Fruit fly (Drosophila melanogaster) whole organism, embryonic: ENCODE data around the gene CG43346.
A peak's percentile ranks its signal among the peaks of the same experiment; 100 is the strongest.

ENCODE experiments used
- ATbp ChIP-seq: fragments of 200-800 bp; sonication (Bioruptor generic); optimal IDR thresholded peaks from 2 replicates; lab custom pipeline; 2017; ENCODE audit warnings: missing biosample characterization, mild to moderate bottlenecking, missing genetic modification characterization, missing genetic modification reagents
- Aef1 ChIP-seq: fragments of 200-800 bp; sonication (Bioruptor generic); IDR thresholded peaks from 3 replicates; pipeline ENCODE4 v1.3.6; 2022; ENCODE audit warnings: missing biosample characterization, missing genetic modification characterization
- Asciz ChIP-seq: fragments of 200-800 bp; sonication (Bioruptor generic); optimal IDR thresholded peaks from 2 replicates; lab custom pipeline; 2017; ENCODE audit warnings: missing biosample characterization, mild to moderate bottlenecking, missing genetic modification characterization, missing genetic modification reagents
- Awh ChIP-seq: fragments of 200-800 bp; sonication (Bioruptor generic); IDR thresholded peaks from 2 replicates; pipeline ENCODE4, ENCODE4 v1.3.6; 2022; ENCODE audit warnings: missing biosample characterization, missing genetic modification characterization
- B-H2 ChIP-seq: fragments of 200-800 bp; sonication (Bioruptor generic); optimal IDR thresholded peaks from 2 replicates; lab custom pipeline; 2018; ENCODE audit warnings: missing biosample characterization, mild to moderate bottlenecking, missing genetic modification characterization
- CG10565 ChIP-seq: fragments of 200-800 bp; sonication (Bioruptor generic); optimal IDR thresholded peaks from 3 replicates; lab custom pipeline; 2016; ENCODE audit warnings: missing biosample characterization, mild to moderate bottlenecking, missing genetic modification characterization
- CG11456 ChIP-seq: fragments of 200-800 bp; sonication (Bioruptor generic); IDR thresholded peaks from 3 replicates; pipeline ENCODE4 v1.3.6; 2022; ENCODE audit warnings: missing biosample characterization, missing genetic modification characterization
- CG12071 ChIP-seq: fragments of 200-800 bp; sonication (Bioruptor generic); optimal IDR thresholded peaks from 3 replicates; lab custom pipeline; 2018; ENCODE audit warnings: missing biosample characterization, mild to moderate bottlenecking, missing genetic modification characterization
- CG12391 ChIP-seq: fragments of 200-800 bp; sonication (Bioruptor generic); optimal IDR thresholded peaks from 3 replicates; lab custom pipeline; 2018; ENCODE audit warnings: missing biosample characterization, mild to moderate bottlenecking, missing genetic modification characterization, moderate library complexity
- CG12942 ChIP-seq: fragments of 200-800 bp; sonication (Bioruptor generic); optimal IDR thresholded peaks from 3 replicates; lab custom pipeline; 2016; ENCODE audit warnings: missing biosample characterization, missing genetic modification characterization
- CG13287 ChIP-seq: fragments of 200-800 bp; sonication (Bioruptor generic); IDR thresholded peaks from 2 replicates; pipeline ENCODE4 v1.3.6; 2022; ENCODE audit warnings: missing biosample characterization, missing genetic modification characterization; ENCODE audit not compliant: partially characterized antibody
- CG14014 ChIP-seq: fragments of 200-800 bp; sonication (Bioruptor generic); IDR thresholded peaks from 2 replicates; pipeline ENCODE4 v1.3.6; 2022; ENCODE audit warnings: missing biosample characterization, missing genetic modification characterization
- CG15011 ChIP-seq: fragments of 200-800 bp; sonication (Bioruptor generic); optimal IDR thresholded peaks from 3 replicates; lab custom pipeline; 2018; ENCODE audit warnings: missing biosample characterization, mild to moderate bottlenecking, missing genetic modification characterization
- CG16863 ChIP-seq: fragments of 200-800 bp; sonication (Bioruptor generic); optimal IDR thresholded peaks from 3 replicates; lab custom pipeline; 2016; ENCODE audit warnings: missing biosample characterization, missing genetic modification characterization
- CG18011 ChIP-seq: fragments of 200-800 bp; sonication (Bioruptor generic); optimal IDR thresholded peaks from 2 replicates; lab custom pipeline; 2017; ENCODE audit warnings: missing biosample characterization, missing genetic modification characterization, mild to moderate bottlenecking, moderate library complexity, missing genotype
- CG18262 ChIP-seq: fragments of 200-800 bp; optimal IDR thresholded peaks from 3 replicates; lab custom pipeline; 2019; ENCODE audit warnings: missing biosample characterization, mild to moderate bottlenecking, missing genetic modification characterization, moderate library complexity
- CG18764 ChIP-seq: fragments of 200-800 bp; sonication (Bioruptor generic); optimal IDR thresholded peaks from 3 replicates; lab custom pipeline; 2016; ENCODE audit warnings: missing biosample characterization, missing genetic modification characterization
- CG2116 ChIP-seq: fragments of 200-800 bp; sonication (Bioruptor generic); optimal IDR thresholded peaks from 3 replicates; lab custom pipeline; 2018; ENCODE audit warnings: missing biosample characterization, mild to moderate bottlenecking, missing genetic modification characterization
- CG2202 ChIP-seq: fragments of 200-800 bp; sonication (Bioruptor generic); optimal IDR thresholded peaks from 2 replicates; lab custom pipeline; 2018; ENCODE audit warnings: missing biosample characterization, mild to moderate bottlenecking, missing genetic modification characterization
- CG2712 ChIP-seq: fragments of 200-800 bp; optimal IDR thresholded peaks from 3 replicates; lab custom pipeline; 2019; ENCODE audit warnings: missing biosample characterization, mild to moderate bottlenecking, missing genetic modification characterization, moderate library complexity
- CG31224 ChIP-seq: fragments of 200-800 bp; sonication (Bioruptor generic); IDR thresholded peaks from 2 replicates; pipeline ENCODE4 v1.3.6; 2022; ENCODE audit warnings: missing biosample characterization, missing genetic modification characterization
- CG31441 ChIP-seq: fragments of 200-800 bp; sonication (Bioruptor generic); IDR thresholded peaks from 2 replicates; pipeline ENCODE4 v1.3.6; 2022; ENCODE audit warnings: missing biosample characterization, missing genetic modification characterization
- CG7372 ChIP-seq: fragments of 200-800 bp; sonication (Bioruptor generic); IDR thresholded peaks from 2 replicates; pipeline ENCODE4 v1.3.6; 2022; ENCODE audit warnings: missing biosample characterization, missing genetic modification characterization
- CG7839 ChIP-seq: fragments of 200-800 bp; sonication (Bioruptor generic); optimal IDR thresholded peaks from 3 replicates; lab custom pipeline; 2018; ENCODE audit warnings: missing biosample characterization, mild to moderate bottlenecking, missing genetic modification characterization, moderate library complexity
- CHES-1-like ChIP-seq: fragments of 200-800 bp; sonication (Bioruptor generic); optimal IDR thresholded peaks from 2 replicates; lab custom pipeline; 2016; ENCODE audit warnings: missing biosample characterization, missing genetic modification characterization
- HLHmδ ChIP-seq: fragments of 200-800 bp; sonication (Bioruptor generic); optimal IDR thresholded peaks from 2 replicates; lab custom pipeline; 2018; ENCODE audit warnings: missing biosample characterization, mild to moderate bottlenecking, missing genetic modification characterization, moderate library complexity
- HmgZ ChIP-seq: fragments of 200-800 bp; sonication (Bioruptor generic); optimal IDR thresholded peaks from 2 replicates; lab custom pipeline; 2018; ENCODE audit warnings: missing biosample characterization, mild to moderate bottlenecking, missing genetic modification characterization
- Mad ChIP-seq: fragments of 200-800 bp; sonication (Bioruptor generic); optimal IDR thresholded peaks from 2 replicates; lab custom pipeline; 2016; ENCODE audit warnings: missing biosample characterization, missing genetic modification characterization
- Max ChIP-seq: fragments of 200-800 bp; sonication (Bioruptor generic); optimal IDR thresholded peaks from 2 replicates; lab custom pipeline; 2016; ENCODE audit warnings: missing biosample characterization, mild to moderate bottlenecking, missing genetic modification characterization
- Meics ChIP-seq: fragments of 200-800 bp; sonication (Bioruptor generic); optimal IDR thresholded peaks from 2 replicates; lab custom pipeline; 2017; ENCODE audit warnings: missing biosample characterization, mild to moderate bottlenecking, missing genetic modification characterization
- Myb ChIP-seq: fragments of 200-800 bp; sonication (Bioruptor generic); optimal IDR thresholded peaks from 2 replicates; lab custom pipeline; 2016; ENCODE audit warnings: missing biosample characterization, missing genetic modification characterization
- PHDP ChIP-seq: fragments of 200-800 bp; sonication (Bioruptor generic); optimal IDR thresholded peaks from 3 replicates; lab custom pipeline; 2018; ENCODE audit warnings: missing biosample characterization, mild to moderate bottlenecking, missing genetic modification characterization, moderate library complexity
- Pdp1 ChIP-seq, 2 experiments: fragments of 200-800 bp; sonication (Bioruptor generic); optimal IDR thresholded peaks; 3 replicates each; lab custom pipeline; 2016; ENCODE audit warnings: missing biosample characterization in 2 of 2, missing genetic modification characterization in 2 of 2, mild to moderate bottlenecking in 1 of 2, moderate library complexity in 1 of 2
- Stat92E ChIP-seq, 3 experiments: fragments of >200 bp in 2 of 3; fragments of 200-800 bp in 1 of 3; sonication (Bioruptor generic) in 1 of 3; optimal IDR thresholded peaks; 2 replicates each; lab custom pipeline; 2017 to 2019; ENCODE audit warnings: missing biosample characterization in 3 of 3, missing genetic modification characterization in 3 of 3, mild to moderate bottlenecking in 1 of 3, moderate library complexity in 1 of 3
- bbx ChIP-seq: fragments of 200-800 bp; sonication (Bioruptor generic); IDR thresholded peaks from 2 replicates; pipeline ENCODE4 v1.3.6; 2022; ENCODE audit warnings: missing biosample characterization, missing genetic modification characterization; ENCODE audit not compliant: partially characterized antibody
- bsh ChIP-seq, 2 experiments: fragments of 200-800 bp; sonication (Bioruptor generic); optimal IDR thresholded peaks; 2 replicates each; lab custom pipeline; 2017 to 2018; ENCODE audit warnings: mild to moderate bottlenecking in 2 of 2, missing biosample characterization in 2 of 2, missing genetic modification characterization in 2 of 2, moderate library complexity in 1 of 2
- corto ChIP-seq: fragments of 200-800 bp; sonication (Bioruptor generic); optimal IDR thresholded peaks from 2 replicates; lab custom pipeline; 2016; ENCODE audit warnings: missing biosample characterization, mild to moderate bottlenecking, missing genetic modification characterization, moderate library complexity
- eve ChIP-seq, 2 experiments: fragments of >200 bp; optimal IDR thresholded peaks; 2 replicates each; lab custom pipeline; 2017; ENCODE audit warnings: missing biosample characterization in 2 of 2, missing genetic modification characterization in 2 of 2
- gce ChIP-seq: fragments of 200-800 bp; sonication (Bioruptor generic); IDR thresholded peaks from 3 replicates; pipeline ENCODE4 v1.3.6; 2022; ENCODE audit warnings: missing biosample characterization, missing genetic modification characterization
- hth ChIP-seq: fragments of >200 bp; optimal IDR thresholded peaks from 2 replicates; lab custom pipeline; 2017; ENCODE audit warnings: inconsistent platforms
- lab ChIP-seq: fragments of 200-800 bp; sonication (Bioruptor generic); optimal IDR thresholded peaks from 3 replicates; lab custom pipeline; 2017; ENCODE audit warnings: missing biosample characterization, missing genetic modification characterization, mild to moderate bottlenecking, moderate library complexity, missing genetic modification reagents
- mld ChIP-seq: fragments of 200-800 bp; sonication (Bioruptor generic); IDR thresholded peaks from 3 replicates; pipeline ENCODE4 v1.3.6; 2022; ENCODE audit warnings: missing biosample characterization, missing genetic modification characterization; ENCODE audit not compliant: partially characterized antibody
- org-1 ChIP-seq: fragments of 200-800 bp; sonication (Bioruptor generic); optimal IDR thresholded peaks from 2 replicates; lab custom pipeline; 2017; ENCODE audit warnings: missing biosample characterization, missing genetic modification characterization
- pb ChIP-seq: fragments of 200-800 bp; sonication (Bioruptor generic); optimal IDR thresholded peaks from 3 replicates; lab custom pipeline; 2016; ENCODE audit warnings: missing biosample characterization, missing genetic modification characterization
- repo ChIP-seq: fragments of 200-800 bp; sonication (Bioruptor generic); optimal IDR thresholded peaks from 2 replicates; lab custom pipeline; 2016; ENCODE audit warnings: missing biosample characterization, missing genetic modification characterization
- ro ChIP-seq: fragments of 200-800 bp; sonication (Bioruptor generic); IDR thresholded peaks from 2 replicates; pipeline ENCODE4 v1.3.6; 2022; ENCODE audit warnings: missing biosample characterization, missing genetic modification characterization
- stc ChIP-seq: fragments of 200-800 bp; sonication (Bioruptor generic); IDR thresholded peaks from 2 replicates; pipeline ENCODE4 v1.3.6; 2022; ENCODE audit warnings: missing biosample characterization, missing genetic modification characterization
- ttk ChIP-seq: fragments of 200-800 bp; sonication (Bioruptor generic); IDR thresholded peaks from 2 replicates; pipeline ENCODE4 v2.1.2; 2022; ENCODE audit warnings: missing biosample characterization, missing genetic modification characterization
- usp ChIP-seq: fragments of >200 bp; optimal IDR thresholded peaks from 2 replicates; lab custom pipeline; 2017; ENCODE audit warnings: missing biosample characterization, missing genetic modification characterization
- zf30C ChIP-seq: fragments of 200-800 bp; sonication (Bioruptor generic); optimal IDR thresholded peaks from 3 replicates; lab custom pipeline; 2018; ENCODE audit warnings: missing biosample characterization, mild to moderate bottlenecking, missing genetic modification characterization

Gene CG43346

DNA sequence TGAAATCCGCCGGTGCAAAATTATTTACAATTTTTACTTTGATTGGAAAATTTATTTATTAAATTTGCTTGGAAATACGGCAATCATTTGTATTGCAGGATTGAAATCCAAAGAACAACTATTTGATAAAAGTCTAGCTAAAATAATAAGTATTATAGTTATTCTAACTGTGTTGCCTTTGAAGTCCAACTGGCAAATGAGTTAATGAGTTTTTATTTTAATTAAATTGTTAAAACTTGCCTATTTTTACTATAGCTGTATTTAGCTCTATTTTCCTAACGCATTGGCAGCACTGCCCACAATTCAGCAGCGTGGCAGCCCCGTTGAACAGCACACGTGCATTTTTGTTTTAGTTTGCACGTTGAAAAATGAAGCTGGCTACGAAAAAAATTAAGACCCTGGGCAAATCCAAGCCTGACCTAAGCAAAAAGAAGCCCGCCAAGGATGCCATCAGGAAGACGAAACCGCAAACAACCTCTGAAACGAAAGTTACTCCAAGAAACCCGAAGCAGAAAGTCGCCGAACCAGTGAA lies 5.0 kb downstream of the CG43346 start, which contains the start of gene Noc2 (continued):
- peak; percentile 11 to 31 for TF ChIP-seq Pdp1 (GFP tag; optimal IDR thresholded peaks at IDR 0.05; lab: Kevin White, UChicago)
- peak; percentile 64 for TF ChIP-seq Meics
- TF ChIP-seq CG11456 (GFP tag; lab: Robert Waterston, UW) = peak; percentile 72; the same call in 1 of the 3 replicates
- no peak for TF ChIP-seq CG13287 (GFP tag; lab: Robert Waterston, UW)
- TF ChIP-seq bbx (GFP tag; lab: Robert Waterston, UW) = no peak
- TF ChIP-seq CG2712 = peak; percentile 64
- TF ChIP-seq ro = no peak
- peak; percentile 38 for TF ChIP-seq CG12942 (GFP tag; lab: Kevin White, UChicago)
- no peak for TF ChIP-seq usp
- peak; percentile 33; the same call in 1 of the 2 replicates for TF ChIP-seq CG7372 (GFP tag; lab: Robert Waterston, UW)
- TF ChIP-seq ttk (GFP tag; lab: Robert Waterston, UW) = peak; percentile 16; the same call in 1 of the 2 replicates
- no peak for TF ChIP-seq ATbp (GFP tag; lab: Kevin White, UChicago)
- no peak for TF ChIP-seq mld (GFP tag; lab: Robert Waterston, UW)
- TF ChIP-seq CG18262 = peak; percentile 60
- TF ChIP-seq Myb (GFP tag; lab: Kevin White, UChicago) = no peak
- no peak for TF ChIP-seq repo (GFP tag; lab: Kevin White, UChicago)
- TF ChIP-seq corto (GFP tag; lab: Kevin White, UChicago) = no peak
- TF ChIP-seq hth (lab: Kevin White, UChicago) = no peak
- TF ChIP-seq Mad = peak; percentile 13
- TF ChIP-seq CG12071 (GFP tag; lab: Kevin White, UChicago) = no peak
- no peak for TF ChIP-seq HLHmδ
- TF ChIP-seq B-H2 = peak; percentile 7
- peak; percentile 58 for TF ChIP-seq CG14014 (GFP tag; lab: Robert Waterston, UW)
- peak; percentile 66 for TF ChIP-seq lab
- TF ChIP-seq CG7839 (tag; lab: Kevin White, UChicago) = peak; percentile 49
- TF ChIP-seq zf30C (GFP tag; lab: Kevin White, UChicago) = no peak
- peak; percentile 41 for TF ChIP-seq CG2116 (GFP tag; lab: Kevin White, UChicago)
- peak in 1 of 2 experiments; percentile 32 for TF ChIP-seq bsh (GFP tag; optimal IDR thresholded peaks at IDR 0.05; lab: Kevin White, UChicago)
- TF ChIP-seq gce (GFP tag; lab: Robert Waterston, UW) = no peak
- TF ChIP-seq Aef1 = peak; percentile 50
- TF ChIP-seq CG18011 (GFP tag; lab: Kevin White, UChicago) = no peak
- no peak for TF ChIP-seq CG10565 (GFP tag; lab: Kevin White, UChicago)
- no peak for TF ChIP-seq CG2202 (tag; lab: Kevin White, UChicago)
- no peak for TF ChIP-seq CG31224 (GFP tag; lab: Robert Waterston, UW)
- TF ChIP-seq CG16863 = no peak
- TF ChIP-seq CG31441 (GFP tag; lab: Robert Waterston, UW) = peak; percentile 64
- peak; percentile 90 for TF ChIP-seq Max
- TF ChIP-seq Awh = no peak
- TF ChIP-seq CG15011 = no peak
- peak; percentile 21 for TF ChIP-seq CHES-1-like (GFP tag; lab: Kevin White, UChicago)
- TF ChIP-seq HmgZ (tag; lab: Kevin White, UChicago) = peak; percentile 46
- no peak for TF ChIP-seq pb (GFP tag; lab: Kevin White, UChicago)
- TF ChIP-seq Stat92E (GFP tag; optimal IDR thresholded peaks at IDR 0.05; lab: Kevin White, UChicago) = no peak
- no peak for TF ChIP-seq eve (GFP tag; optimal IDR thresholded peaks at IDR 0.05; lab: Kevin White, UChicago)
- TF ChIP-seq CG12391 (tag; lab: Kevin White, UChicago) = peak; percentile 60
- no peak for TF ChIP-seq Asciz (GFP tag; lab: Kevin White, UChicago)
- TF ChIP-seq CG18764 (GFP tag; lab: Kevin White, UChicago) = peak; percentile 21
- no peak for TF ChIP-seq PHDP
- no peak for TF ChIP-seq stc
- TF ChIP-seq org-1 = no peak
